Worm (Caenorhabditis elegans): ENCODE measurements around the gene mrpl-30.
A peak's percentile ranks its signal among the peaks of the same experiment; 100 is the strongest.

The mrpl-30 gene

ce11 chrIII:2423638-2424037, 12.9 kb upstream of the mrpl-30 start:
- no peak for TF ChIP-seq fkh-10 (GFP tag; optimal IDR thresholded peaks at IDR 0.05)
- TF ChIP-seq ceh-48 (tag; optimal IDR thresholded peaks at IDR 0.05) = peak; percentile 6

- TF ChIP-seq pat-9 (tag; optimal IDR thresholded peaks at IDR 0.05) = no peak
- no peak for TF ChIP-seq madf-2 (tag; optimal IDR thresholded peaks at IDR 0.05)
- no peak for TF ChIP-seq tbx-2 (tag; optimal IDR thresholded peaks at IDR 0.05)
- TF ChIP-seq sdc-2 (tag; optimal IDR thresholded peaks at IDR 0.05) = no peak
- TF ChIP-seq unc-55 (GFP tag; optimal IDR thresholded peaks at IDR 0.05) = no peak
- TF ChIP-seq syd-9 (tag; optimal IDR thresholded peaks at IDR 0.05) = no peak
- no peak for TF ChIP-seq npax-4 (tag; optimal IDR thresholded peaks at IDR 0.05)
- TF ChIP-seq Y22D7AL.16 (tag; optimal IDR thresholded peaks at IDR 0.05) = no peak
- TF ChIP-seq dve-1 (tag; optimal IDR thresholded peaks at IDR 0.05) = no peak
- TF ChIP-seq ceh-2 (tag; optimal IDR thresholded peaks at IDR 0.05) = no peak
- no peak for TF ChIP-seq pqm-1 (tag; optimal IDR thresholded peaks at IDR 0.05)
- TF ChIP-seq mec-3 (tag; optimal IDR thresholded peaks at IDR 0.05; ENCODE audit: borderline replicate concordance) = no peak
- TF ChIP-seq ets-4 (tag; optimal IDR thresholded peaks at IDR 0.05) = no peak
- TF ChIP-seq pros-1 (tag; optimal IDR thresholded peaks at IDR 0.05) = no peak
- no peak for TF ChIP-seq ceh-19 (GFP tag; optimal IDR thresholded peaks at IDR 0.05)
- TF ChIP-seq nhr-232 (tag; optimal IDR thresholded peaks at IDR 0.05) = no peak
Measured at ce11 chrIII:2421226-2421625, 10.5 kb upstream of the mrpl-30 start.

- TF ChIP-seq nfya-1 (tag; optimal IDR thresholded peaks at IDR 0.05) = no peak
- peak; percentile 59 for TF ChIP-seq ceh-48 (tag; optimal IDR thresholded peaks at IDR 0.05)
Measured at ce11 chrIII:2419504-2419903, 8.7 kb upstream of the mrpl-30 start.

ce11 chrIII:2418981-2419380, 8.2 kb upstream of the mrpl-30 start:
- TF ChIP-seq C08G9.2 (tag; optimal IDR thresholded peaks at IDR 0.05) (no peak), hlh-13 (GFP tag; optimal IDR thresholded peaks at IDR 0.05) (no peak), fkh-6 (tag; optimal IDR thresholded peaks at IDR 0.05) (no peak), fax-1 (tag; optimal IDR thresholded peaks at IDR 0.05) (no peak), odd-2 (tag; optimal IDR thresholded peaks at IDR 0.05) (no peak), unc-86 (tag; optimal IDR thresholded peaks at IDR 0.05) (no peak), hlh-30 (tag; optimal IDR thresholded peaks at IDR 0.05; ENCODE audit: insufficient read depth) (no peak), ceh-18 (tag; optimal IDR thresholded peaks at IDR 0.05) (no peak), ref-2 (tag; optimal IDR thresholded peaks at IDR 0.05) (no peak), Y22D7AL.16 (tag; optimal IDR thresholded peaks at IDR 0.05) (no peak), pax-1 (tag; optimal IDR thresholded peaks at IDR 0.05) (no peak), unc-42 (tag; optimal IDR thresholded peaks at IDR 0.05) (no peak), che-1 (tag; optimal IDR thresholded peaks at IDR 0.05) (no peak)

- TF ChIP-seq lim-6 (tag; optimal IDR thresholded peaks at IDR 0.05) (no peak), pag-3 (tag; optimal IDR thresholded peaks at IDR 0.05; ENCODE audit: borderline replicate concordance) (no peak), T23F11.4 (GFP tag; optimal IDR thresholded peaks at IDR 0.05) (no peak), hlh-30 (tag; optimal IDR thresholded peaks at IDR 0.05; ENCODE audit: insufficient read depth) (no peak), ceh-48 (tag; optimal IDR thresholded peaks at IDR 0.05) (no peak), ceh-9 (tag; optimal IDR thresholded peaks at IDR 0.05) (no peak), eyg-1 (tag; optimal IDR thresholded peaks at IDR 0.05) (no peak), ztf-16 (tag; optimal IDR thresholded peaks at IDR 0.05) (no peak), elt-2 (tag; optimal IDR thresholded peaks at IDR 0.05) (peak; percentile 76), pqm-1 (tag; optimal IDR thresholded peaks at IDR 0.05) (no peak), gmeb-2 (tag; optimal IDR thresholded peaks at IDR 0.05) (no peak), ceh-34 (tag; optimal IDR thresholded peaks at IDR 0.05) (no peak), sdc-2 (tag; optimal IDR thresholded peaks at IDR 0.05) (no peak), nhr-11 (tag; optimal IDR thresholded peaks at IDR 0.05) (no peak), ets-4 (tag; optimal IDR thresholded peaks at IDR 0.05) (no peak), ceh-31 (tag; optimal IDR thresholded peaks at IDR 0.05) (peak; percentile 13), unc-55 (GFP tag; optimal IDR thresholded peaks at IDR 0.05) (no peak), unc-3 (GFP tag; conservative IDR thresholded peaks at IDR 0.05) (no peak), unc-3 (tag; optimal IDR thresholded peaks at IDR 0.05) (no peak), nfya-1 (tag; optimal IDR thresholded peaks at IDR 0.05) (peak; percentile 57), che-1 (tag; optimal IDR thresholded peaks at IDR 0.05) (no peak), pha-4 (tag; optimal IDR thresholded peaks at IDR 0.05) (no peak), pat-9 (tag; optimal IDR thresholded peaks at IDR 0.05) (no peak)
Measured at ce11 chrIII:2418159-2418658, 7.4 kb upstream of the mrpl-30 start, which contains the start of the genes W04B5.5 and W04B5.3. TSS of gene W04B5.5 (minus strand) at chrIII:2418209. TSS of gene W04B5.3 (plus strand) at chrIII:2418514.

Measured in whole organism, late embryonic.